Fruit fly (Drosophila melanogaster): ENCODE data around the gene CG12885.

Gene CG12885

DNA sequence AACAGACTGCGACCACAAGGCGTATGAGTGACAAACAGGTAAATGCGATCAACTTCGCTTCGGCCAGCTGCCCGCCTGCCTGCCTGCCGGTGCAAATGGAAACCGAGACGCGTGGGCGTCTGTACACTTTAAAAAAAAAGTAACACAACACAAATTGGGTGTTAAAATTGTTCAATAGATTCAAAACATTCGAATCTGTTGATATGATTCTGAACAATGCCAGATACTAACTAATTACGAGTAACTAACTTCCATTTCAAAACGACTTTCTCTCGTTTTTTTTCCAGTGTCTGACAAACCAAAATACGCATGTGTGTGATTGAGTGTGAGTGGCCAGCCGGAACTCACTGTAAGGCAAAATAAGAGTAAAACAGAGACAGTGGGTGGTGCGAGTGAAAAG is 49.0 kb downstream of the CG12885 start (continued):
- TF ChIP-seq Nf-YA (GFP tag; IDR thresholded peaks at IDR 0.05) (peak; percentile 82), CG11093 (GFP tag; IDR thresholded peaks at IDR 0.05) (peak; percentile 82), Chrac-16 (GFP tag; optimal IDR thresholded peaks at IDR 0.05) (peak; percentile 60), Lhr (GFP tag; optimal IDR thresholded peaks at IDR 0.05) (no peak), CG12299 (tag; optimal IDR thresholded peaks at IDR 0.05) (peak; percentile 14), ssp (GFP tag; IDR thresholded peaks at IDR 0.05) (peak; percentile 76), croc (GFP tag; conservative IDR thresholded peaks at IDR 0.05) (peak; percentile 67), jumu (GFP tag; optimal IDR thresholded peaks at IDR 0.05) (peak; percentile 87), CG8089 (GFP tag; optimal IDR thresholded peaks at IDR 0.05) (peak; percentile 56), Neu2 (GFP tag; optimal IDR thresholded peaks at IDR 0.05; ENCODE audit: borderline replicate concordance) (peak; percentile 38), pfk (GFP tag; optimal IDR thresholded peaks at IDR 0.05) (no peak), CG3995 (GFP tag; optimal IDR thresholded peaks at IDR 0.05) (peak; percentile 71), her (GFP tag; optimal IDR thresholded peaks at IDR 0.05) (peak; percentile 69), CG6272 (GFP tag; IDR thresholded peaks at IDR 0.05) (peak; percentile 65; the same call in 1 of the 2 replicates), Mad (GFP tag; optimal IDR thresholded peaks at IDR 0.05) (peak; percentile 53), CG13296 (GFP tag; optimal IDR thresholded peaks at IDR 0.05) (peak; percentile 92), Fer1 (GFP tag; optimal IDR thresholded peaks at IDR 0.05) (peak; percentile 95), CG12236 (GFP tag; optimal IDR thresholded peaks at IDR 0.05) (peak; percentile 6), gce (GFP tag; IDR thresholded peaks at IDR 0.05) (peak; percentile 70; the same call in 1 of the 3 replicates), grn (GFP tag; optimal IDR thresholded peaks at IDR 0.05) (peak; percentile 30), kay (GFP tag; optimal IDR thresholded peaks at IDR 0.05) (peak; percentile 83), usp (GFP tag; optimal IDR thresholded peaks at IDR 0.05) (no peak), CG31365 (tag; optimal IDR thresholded peaks at IDR 0.05) (peak; percentile 82), Ptx1 (GFP tag; IDR thresholded peaks at IDR 0.05) (peak; percentile 95), z (GFP tag; IDR thresholded peaks at IDR 0.05) (peak; percentile 75; the same call in 2 of the 3 replicates), HLH54F (GFP tag; optimal IDR thresholded peaks at IDR 0.05) (peak; percentile 63), toy (GFP tag; IDR thresholded peaks at IDR 0.05) (0 out of 2 replicates have a peak, but pooled peaks have one; percentile 40), CG13775 (GFP tag; optimal IDR thresholded peaks at IDR 0.05) (peak; percentile 58), Dref (GFP tag; IDR thresholded peaks at IDR 0.05) (no peak), ara (GFP tag; IDR thresholded peaks at IDR 0.05) (peak; percentile 81), YL-1 (GFP tag; optimal IDR thresholded peaks at IDR 0.05) (no peak), lilli (GFP tag; optimal IDR thresholded peaks at IDR 0.05) (peak; percentile 85), CG1602 (GFP tag; optimal IDR thresholded peaks at IDR 0.05) (peak; percentile 46), CG10654 (GFP tag; optimal IDR thresholded peaks at IDR 0.05) (peak; percentile 86), CG7556 (GFP tag; optimal IDR thresholded peaks at IDR 0.05) (peak; percentile 73), Optix (GFP tag; IDR thresholded peaks at IDR 0.05) (peak; percentile 84), CG14860 (GFP tag; IDR thresholded peaks at IDR 0.05; ENCODE audit: partially characterized antibody) (no peak), Xrp1 (GFP tag; IDR thresholded peaks at IDR 0.05) (peak; percentile 88), Ravus (GFP tag; IDR thresholded peaks at IDR 0.05) (peak; percentile 78), CG2889 (GFP tag; IDR thresholded peaks at IDR 0.05) (peak; percentile 80; the same call in 2 of the 3 replicates), ase (GFP tag; IDR thresholded peaks at IDR 0.05) (peak; percentile 73; the same call in 2 of the 3 replicates), CG33557 (GFP tag; optimal IDR thresholded peaks at IDR 0.05) (no peak), CG10209 (GFP tag; optimal IDR thresholded peaks at IDR 0.05) (peak; percentile 69), CG7372 (GFP tag; IDR thresholded peaks at IDR 0.05) (peak; percentile 93), CG32772 (GFP tag; IDR thresholded peaks at IDR 0.05) (peak; percentile 88), sr (GFP tag; IDR thresholded peaks at IDR 0.05) (peak; percentile 95), dimm (GFP tag; IDR thresholded peaks at IDR 0.05) (peak; percentile 84), h (optimal IDR thresholded peaks at IDR 0.05) (no peak), CG14667 (GFP tag; IDR thresholded peaks at IDR 0.05) (peak; percentile 76), vnd (GFP tag; IDR thresholded peaks at IDR 0.05; ENCODE audit: partially characterized antibody) (no peak), E2f1 (GFP tag; IDR thresholded peaks at IDR 0.05) (peak; percentile 85), wdn (GFP tag; IDR thresholded peaks at IDR 0.05) (peak; percentile 69; the same call in 1 of the 2 replicates), CG10959 (GFP tag; IDR thresholded peaks at IDR 0.05) (peak; percentile 60)
